Worm (Caenorhabditis elegans) whole organism, L3 larva: Measurements from ENCODE around the gene ZC404.1.

Source experiments
- R02D3.7 ChIP-seq: fragments of 150-350 bp; optimal IDR thresholded peaks from 2 replicates; lab custom pipeline; 2014; ENCODE audit warnings: missing biosample characterization, missing genetic modification characterization
- ZK546.5 ChIP-seq: sonication (generic microtip); optimal IDR thresholded peaks from 2 replicates; lab custom pipeline; 2017; ENCODE audit warnings: missing biosample characterization, missing genetic modification characterization
- ama-1 ChIP-seq: fragments of 150-350 bp; optimal IDR thresholded peaks from 2 replicates; lab custom pipeline; 2018
- ceh-16 ChIP-seq: sonication (generic microtip); optimal IDR thresholded peaks from 2 replicates; lab custom pipeline; 2017; ENCODE audit warnings: missing biosample characterization, missing genetic modification characterization
- ceh-28 ChIP-seq: fragments of 150-350 bp; optimal IDR thresholded peaks from 2 replicates; lab custom pipeline; 2014; ENCODE audit warnings: missing biosample characterization, missing genetic modification reagents, missing genetic modification characterization
- ceh-82 ChIP-seq: fragments of 150-350 bp; optimal IDR thresholded peaks from 2 replicates; lab custom pipeline; 2014; ENCODE audit warnings: missing biosample characterization, missing genetic modification characterization
- ceh-9 ChIP-seq: sonication (generic microtip); optimal IDR thresholded peaks from 2 replicates; lab custom pipeline; 2018; ENCODE audit warnings: missing biosample characterization, missing genetic modification characterization
- daf-12 ChIP-seq: fragments of 150-350 bp; optimal IDR thresholded peaks from 2 replicates; lab custom pipeline; 2014; ENCODE audit warnings: missing biosample characterization, missing genetic modification reagents, missing genetic modification characterization
- elt-1 ChIP-seq: fragments of 150-350 bp; optimal IDR thresholded peaks from 2 replicates; lab custom pipeline; 2014; ENCODE audit warnings: missing biosample characterization, missing genetic modification characterization
- elt-2 ChIP-seq: sonication (generic microtip); optimal IDR thresholded peaks from 2 replicates; lab custom pipeline; 2016; ENCODE audit warnings: missing genetic modification reagents, mild to moderate bottlenecking, missing genetic modification characterization, missing compliant biosample characterization
- elt-3 ChIP-seq, 3 experiments: fragments of 150-350 bp in 1 of 3; sonication (generic microtip) in 2 of 3; optimal IDR thresholded peaks; 2 replicates in 2 of 3; 4 replicates in 1 of 3; lab custom pipeline; 2014 to 2017; ENCODE audit warnings: missing biosample characterization in 3 of 3, missing genetic modification characterization in 3 of 3
- eor-1 ChIP-seq, 2 experiments: fragments of 150-350 bp; optimal IDR thresholded peaks; 2 replicates each; lab custom pipeline; 2014 to 2018; ENCODE audit warnings: missing biosample characterization in 2 of 2, missing genetic modification characterization in 2 of 2
- fkh-2 ChIP-seq: fragments of 150-350 bp; optimal IDR thresholded peaks from 2 replicates; lab custom pipeline; 2014; ENCODE audit warnings: missing biosample characterization, missing genetic modification reagents, missing genetic modification characterization
- hmg-11 ChIP-seq: sonication (generic microtip); optimal IDR thresholded peaks from 2 replicates; lab custom pipeline; 2016; ENCODE audit warnings: missing genetic modification characterization, missing compliant biosample characterization
- jun-1 ChIP-seq: fragments of 150-350 bp; optimal IDR thresholded peaks from 2 replicates; lab custom pipeline; 2014; ENCODE audit warnings: missing biosample characterization, missing genetic modification reagents, missing genetic modification characterization
- lin-15B ChIP-seq: fragments of 150-350 bp; optimal IDR thresholded peaks from 2 replicates; lab custom pipeline; 2014; ENCODE audit warnings: missing biosample characterization, missing genetic modification characterization
- lin-39 ChIP-seq: fragments of 150-350 bp; optimal IDR thresholded peaks from 2 replicates; lab custom pipeline; 2018; ENCODE audit warnings: missing biosample characterization, missing genetic modification reagents, missing genetic modification characterization
- lsy-12 ChIP-seq: sonication (generic microtip); optimal IDR thresholded peaks from 2 replicates; lab custom pipeline; 2016; ENCODE audit warnings: mild to moderate bottlenecking, missing genetic modification characterization, missing compliant biosample characterization
- mml-1 ChIP-seq: fragments of 150-350 bp; sonication (generic microtip); optimal IDR thresholded peaks from 3 replicates; lab custom pipeline; 2014; ENCODE audit warnings: missing biosample characterization, missing genetic modification characterization
- nfya-1 ChIP-seq: sonication (generic microtip); optimal IDR thresholded peaks from 2 replicates; lab custom pipeline; 2017; ENCODE audit warnings: missing genetic modification characterization, mild to moderate bottlenecking, missing compliant biosample characterization, antibody characterized with exemption, moderate library complexity; ENCODE audit not compliant: insufficient read depth
- nhr-23 ChIP-seq: fragments of 150-350 bp; optimal IDR thresholded peaks from 2 replicates; lab custom pipeline; 2014; ENCODE audit warnings: missing biosample characterization, missing genetic modification reagents, missing genetic modification characterization
- nhr-25 ChIP-seq: sonication (generic microtip); optimal IDR thresholded peaks from 2 replicates; lab custom pipeline; 2017; ENCODE audit warnings: missing biosample characterization, missing genetic modification characterization
- nhr-28 ChIP-seq: fragments of 150-350 bp; optimal IDR thresholded peaks from 2 replicates; lab custom pipeline; 2014; ENCODE audit warnings: missing biosample characterization, missing genetic modification characterization
- nhr-43 ChIP-seq: sonication (generic microtip); optimal IDR thresholded peaks from 2 replicates; lab custom pipeline; 2016; ENCODE audit warnings: mild to moderate bottlenecking, missing genetic modification characterization, missing compliant biosample characterization; ENCODE audit not compliant: poor library complexity, severe bottlenecking
- nhr-77 ChIP-seq: fragments of 150-350 bp; optimal IDR thresholded peaks from 2 replicates; lab custom pipeline; 2014; ENCODE audit warnings: missing biosample characterization, missing genetic modification characterization
- pha-4 ChIP-seq: fragments of 150-350 bp; optimal IDR thresholded peaks from 2 replicates; lab custom pipeline; 2014; ENCODE audit warnings: missing biosample characterization, missing genetic modification reagents, missing genetic modification characterization
- pqm-1 ChIP-seq: fragments of 150-350 bp; optimal IDR thresholded peaks from 2 replicates; lab custom pipeline; 2017; ENCODE audit warnings: missing biosample characterization, missing genetic modification characterization, inconsistent platforms
- snpc-4 ChIP-seq: fragments of 150-350 bp; optimal IDR thresholded peaks from 2 replicates; lab custom pipeline; 2014; ENCODE audit warnings: missing biosample characterization, missing genetic modification characterization
- tbx-2 ChIP-seq: sonication (generic microtip); optimal IDR thresholded peaks from 2 replicates; lab custom pipeline; 2016; ENCODE audit warnings: mild to moderate bottlenecking, missing genetic modification characterization, missing compliant biosample characterization
- unc-39 ChIP-seq: sonication (generic microtip); optimal IDR thresholded peaks from 4 replicates; lab custom pipeline; 2017; ENCODE audit warnings: missing biosample characterization, missing genetic modification characterization
- unc-62 ChIP-seq: fragments of 150-350 bp; sonication (generic microtip); optimal IDR thresholded peaks from 4 replicates; lab custom pipeline; 2014; ENCODE audit warnings: missing biosample characterization, missing genetic modification reagents, missing genetic modification characterization
- zag-1 ChIP-seq: fragments of 150-350 bp; optimal IDR thresholded peaks from 2 replicates; lab custom pipeline; 2014; ENCODE audit warnings: missing biosample characterization, missing genetic modification characterization
- ztf-11 ChIP-seq: fragments of 150-350 bp; optimal IDR thresholded peaks from 2 replicates; lab custom pipeline; 2014; ENCODE audit warnings: missing biosample characterization, missing genetic modification characterization
- ztf-4 ChIP-seq: fragments of 150-350 bp; optimal IDR thresholded peaks from 2 replicates; lab custom pipeline; 2014; ENCODE audit warnings: missing biosample characterization, missing genetic modification characterization

ZC404.1 gene

ce11 chrV:6803992-6804391 is 10.0 kb downstream of the ZC404.1 start, which contains the start of gene dmsr-11:
Gene dmsr-11, minus strand, starts transcription at chrV:6804092.
- TF ChIP-seq jun-1 (tag; lab: Kevin White, UChicago) (no peak), lin-15B (tag; lab: Kevin White, UChicago) (no peak), lsy-12 (tag; lab: Kevin White, UChicago) (no peak), R02D3.7 (no peak), ceh-28 (tag; lab: Kevin White, UChicago) (no peak), lin-39 (tag; lab: Kevin White, UChicago) (no peak), fkh-2 (no peak), unc-62 (GFP tag; lab: Kevin White, UChicago) (no peak), pqm-1 (no peak), snpc-4 (tag; lab: Kevin White, UChicago) (no peak), nhr-77 (tag; lab: Kevin White, UChicago) (no peak), eor-1 (tag; optimal IDR thresholded peaks at IDR 0.05; lab: Kevin White, UChicago) (no peak), tbx-2 (tag; lab: Kevin White, UChicago) (no peak), ceh-82 (tag; lab: Kevin White, UChicago) (no peak), hmg-11 (no peak)

- no peak for TF ChIP-seq mml-1 (tag; lab: Kevin White, UChicago)
- no peak for TF ChIP-seq elt-3 (tag; optimal IDR thresholded peaks at IDR 0.05; lab: Kevin White, UChicago)
Observed at ce11 chrV:6806340-6806739, 12.4 kb downstream of the ZC404.1 start, which contains the start of gene dmsr-12. Gene dmsr-12, minus strand, starts transcription at chrV:6806440.

- TF ChIP-seq pqm-1 (no peak), nhr-23 (tag; lab: Kevin White, UChicago) (no peak), elt-3 (tag; optimal IDR thresholded peaks at IDR 0.05; lab: Kevin White, UChicago) (no peak)
Observed at ce11 chrV:6808962-6809361, 15.0 kb downstream of the ZC404.1 start, which contains the start of gene dmsr-16. Gene dmsr-16, minus strand, starts transcription at chrV:6809062.

ce11 chrV:6810091-6810490 is 16.1 kb downstream of the ZC404.1 start:
- TF ChIP-seq ceh-9 (tag; lab: Kevin White, UChicago) (no peak), snpc-4 (tag; lab: Kevin White, UChicago) (no peak), unc-62 (GFP tag; lab: Kevin White, UChicago) (no peak), nhr-28 (tag; lab: Kevin White, UChicago) (no peak), elt-3 (tag; optimal IDR thresholded peaks at IDR 0.05; lab: Kevin White, UChicago) (no peak), ama-1 (lab: Kevin White, UChicago) (no peak), jun-1 (tag; lab: Kevin White, UChicago) (no peak), ceh-82 (tag; lab: Kevin White, UChicago) (no peak), lsy-12 (tag; lab: Kevin White, UChicago) (no peak), unc-39 (no peak), pqm-1 (peak; percentile 21), ztf-4 (no peak), pha-4 (peak; percentile 11), elt-2 (tag; lab: Kevin White, UChicago) (peak; percentile 54), R02D3.7 (no peak), elt-1 (tag; lab: Kevin White, UChicago) (no peak), nhr-25 (tag; lab: Kevin White, UChicago) (no peak), ceh-28 (tag; lab: Kevin White, UChicago) (no peak), nhr-23 (tag; lab: Kevin White, UChicago) (no peak), fkh-2 (no peak), zag-1 (tag; lab: Kevin White, UChicago) (no peak)
- TF ChIP-seq, all 47 proteins: peak for 3

ce11 chrV:6811863-6812262 is 17.9 kb downstream of the ZC404.1 start:
- TF ChIP-seq unc-39 = no peak
- TF ChIP-seq lin-39 (tag; lab: Kevin White, UChicago) = no peak
- peak; percentile 77 for TF ChIP-seq elt-2 (tag; lab: Kevin White, UChicago)
- TF ChIP-seq pqm-1 = peak; percentile 77
- TF ChIP-seq, all 47 proteins: peak for 2

ce11 chrV:6813862-6814261 is 19.9 kb downstream of the ZC404.1 start:
- TF ChIP-seq elt-2 (tag; lab: Kevin White, UChicago) = no peak
- no peak for TF ChIP-seq nhr-28 (tag; lab: Kevin White, UChicago)
- TF ChIP-seq pqm-1 = no peak
- TF ChIP-seq unc-39 = no peak
- TF ChIP-seq ZK546.5 (tag; lab: Kevin White, UChicago) = no peak
- TF ChIP-seq daf-12 (tag; lab: Kevin White, UChicago) = no peak
- TF ChIP-seq nhr-43 = no peak
- no peak for TF ChIP-seq R02D3.7
- TF ChIP-seq ceh-28 (tag; lab: Kevin White, UChicago) = no peak
- no peak for TF ChIP-seq nhr-23 (tag; lab: Kevin White, UChicago)
- TF ChIP-seq jun-1 (tag; lab: Kevin White, UChicago) = no peak
- TF ChIP-seq ztf-4 = no peak
- TF ChIP-seq nfya-1 = no peak
- TF ChIP-seq ceh-16 = no peak
- no peak for TF ChIP-seq tbx-2 (tag; lab: Kevin White, UChicago)
- no peak for TF ChIP-seq ztf-11 (tag; lab: Kevin White, UChicago)
